Fruit fly (Drosophila melanogaster) whole organism: Measurements from ENCODE around the gene Ir62a.

Source experiments
- CG8478 ChIP-seq: fragments of >200 bp; optimal IDR thresholded peaks from 2 replicates; lab custom pipeline; 2018; ENCODE audit warnings: inconsistent platforms
- psq ChIP-seq: fragments of >200 bp; optimal IDR thresholded peaks from 2 replicates; lab custom pipeline; 2017
- usp ChIP-seq: fragments of >200 bp; optimal IDR thresholded peaks from 2 replicates; lab custom pipeline; 2017; ENCODE audit warnings: missing biosample characterization, missing genetic modification characterization, mixed read lengths

- TF ChIP-seq usp (GFP tag; lab: Kevin White, UChicago) (no peak), psq (lab: Kevin White, UChicago) (no peak), CG8478 (lab: Kevin White, UChicago) (no peak)
Observed at dm6 chr3L:1580821-1581220, 49.8 kb upstream of the Ir62a start.
